Fruit fly (Drosophila melanogaster): ENCODE data around the gene ab.

DNA sequence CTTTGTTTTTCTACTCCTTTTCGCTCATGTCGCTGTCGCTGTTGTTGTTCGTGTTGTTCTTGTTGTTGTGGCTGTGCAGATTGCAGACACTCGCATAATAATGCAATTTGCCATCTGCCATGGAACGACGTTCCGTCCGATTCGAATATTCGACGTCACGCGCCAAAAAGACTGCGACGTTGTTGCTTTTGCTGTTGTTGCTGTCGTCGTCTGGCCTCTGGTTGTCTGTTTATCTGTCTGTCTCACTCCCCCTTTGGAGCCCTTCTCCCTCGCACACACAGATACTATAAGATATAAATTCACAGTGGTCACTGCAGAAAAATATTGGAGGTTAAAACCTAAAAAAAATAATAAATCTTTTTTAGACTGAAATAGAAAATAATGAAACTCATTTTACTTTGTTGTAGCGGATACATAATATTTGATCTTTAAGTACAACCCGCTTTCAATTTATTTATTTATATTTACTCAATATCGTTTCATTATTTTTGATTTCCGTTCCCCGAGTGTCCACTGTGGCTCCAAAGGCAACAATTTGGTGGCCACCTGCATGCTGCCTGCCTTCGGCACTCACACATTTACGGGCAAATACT lies 9.1 kb downstream of the ab start:
- TF ChIP-seq psq (optimal IDR thresholded peaks at IDR 0.05), result no peak
- no peak for TF ChIP-seq CG8478 (optimal IDR thresholded peaks at IDR 0.05)

All from whole organism.